Worm (Caenorhabditis elegans) whole organism, L4/young adult: Measurements from ENCODE around the gene C45B2.2.

ENCODE experiments used
- W03F9.2 ChIP-seq: fragments of 150-350 bp; optimal IDR thresholded peaks from 2 replicates; lab custom pipeline; 2014; ENCODE audit warnings: missing biosample characterization, missing genetic modification characterization
- dao-5 ChIP-seq: sonication (generic microtip); optimal IDR thresholded peaks from 2 replicates; lab custom pipeline; 2016; ENCODE audit warnings: missing genotype, missing genetic modification characterization, moderate library complexity, missing compliant biosample characterization
- him-1 ChIP-seq: sonication (generic microtip); optimal IDR thresholded peaks from 2 replicates; lab custom pipeline; 2016; ENCODE audit warnings: missing genotype, missing genetic modification reagents, missing genetic modification characterization, missing compliant biosample characterization

DNA sequence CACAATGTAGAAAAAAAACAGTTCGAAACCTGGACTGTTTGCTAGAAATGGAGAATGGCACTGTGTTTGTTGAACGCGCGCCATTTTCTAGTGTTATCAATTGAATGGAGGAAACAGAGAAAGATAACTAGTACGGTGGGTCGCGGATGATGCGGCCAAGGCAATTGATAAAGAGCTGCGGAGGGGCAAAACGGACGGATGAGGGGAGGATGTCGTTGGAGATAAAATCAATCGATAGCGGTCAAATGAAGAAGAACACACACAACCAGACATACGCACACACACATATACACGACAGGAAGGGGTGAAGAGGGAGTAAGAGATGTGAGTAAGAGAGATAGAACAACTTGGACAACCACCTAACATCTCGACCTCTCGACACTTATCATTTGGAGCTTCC is 34.5 kb upstream of the C45B2.2 start:
- TF ChIP-seq him-1 (tag; lab: Kevin White, UChicago) (no peak), dao-5 (tag; lab: Kevin White, UChicago) (no peak), W03F9.2 (no peak)
